Fruit fly (Drosophila melanogaster) whole organism, prepupa: ENCODE data around the gene al.

Experiments
- CG11762 ChIP-seq: fragments of 200-800 bp; sonication (Bioruptor generic); optimal IDR thresholded peaks from 3 replicates; lab custom pipeline; 2016; ENCODE audit warnings: missing biosample characterization, missing genetic modification characterization; ENCODE audit not compliant: insufficient read depth
- CG6854 ChIP-seq: fragments of 200-800 bp; sonication (Bioruptor generic); optimal IDR thresholded peaks from 2 replicates; lab custom pipeline; 2017; ENCODE audit warnings: missing biosample characterization, mild to moderate bottlenecking, missing genetic modification characterization
- Gug ChIP-seq: fragments of 200-800 bp; sonication (Bioruptor generic); IDR thresholded peaks from 2 replicates; pipeline ENCODE4 v1.3.6; 2022; ENCODE audit warnings: missing biosample characterization, missing genetic modification characterization
- pdm3 ChIP-seq: fragments of 200-800 bp; sonication (Bioruptor generic); optimal IDR thresholded peaks from 3 replicates; lab custom pipeline; 2016; ENCODE audit warnings: missing biosample characterization, missing genetic modification characterization

DNA sequence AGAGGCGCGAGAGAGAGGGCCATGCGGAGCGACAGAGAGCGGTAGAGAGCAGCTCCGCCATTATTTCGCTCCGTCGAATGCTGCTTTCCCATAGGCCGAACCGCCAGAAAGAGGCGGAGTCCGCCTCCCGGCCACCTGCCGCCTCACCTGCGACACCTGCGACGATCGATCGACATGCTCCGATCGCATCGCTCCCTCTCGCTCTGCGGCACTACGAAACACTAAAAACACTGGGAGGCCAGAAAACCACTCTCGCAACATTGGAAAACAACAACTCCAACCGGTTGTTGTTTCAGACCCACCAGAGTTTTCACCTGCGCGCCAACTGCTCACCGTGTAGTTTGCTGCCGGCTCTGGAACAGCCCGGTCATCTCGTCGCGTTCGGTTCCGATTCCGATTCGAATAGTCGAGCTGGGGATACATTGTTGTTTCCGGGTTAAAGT, at the start of gene al:
- TF ChIP-seq Gug (GFP tag; lab: Robert Waterston, UW) (no peak), CG6854 (GFP tag; lab: Kevin White, UChicago) (no peak), pdm3 (GFP tag; lab: Kevin White, UChicago) (no peak), CG11762 (GFP tag; lab: Kevin White, UChicago) (no peak)
